Worm (Caenorhabditis elegans): ENCODE data around the gene mdl-1.

- TF ChIP-seq W03F9.2 (tag; optimal IDR thresholded peaks at IDR 0.05) (no peak), dao-5 (tag; optimal IDR thresholded peaks at IDR 0.05) (no peak), him-1 (tag; optimal IDR thresholded peaks at IDR 0.05) (no peak)
Observed at ce11 chrX:6746849-6747248, 4.7 kb downstream of the mdl-1 start.
